Worm (Caenorhabditis elegans) whole organism, young adult: ENCODE data around the gene K09C8.8.

Source experiments
- F57A8.1 ChIP-seq: fragments of 200-800 bp; sonication (Bioruptor generic); optimal IDR thresholded peaks from 2 replicates; lab custom pipeline; 2018; ENCODE audit warnings: mild to moderate bottlenecking, missing genetic modification characterization, moderate library complexity, missing compliant biosample characterization
- Y56A3A.18 ChIP-seq: fragments of 200-800 bp; sonication (Bioruptor generic); IDR thresholded peaks from 2 replicates; pipeline ENCODE4 v1.3.6; 2022; ENCODE audit warnings: missing genetic modification reagents, missing genetic modification characterization, missing compliant biosample characterization
- ama-1 ChIP-seq, 3 experiments: fragments of 150-350 bp in 1 of 3; sonication (generic microtip) in 2 of 3; optimal IDR thresholded peaks; 2 replicates each; lab custom pipeline; 2014 to 2018; ENCODE audit warnings: missing biosample characterization in 2 of 3, missing genetic modification characterization in 2 of 3, missing genetic modification reagents in 2 of 3
- attf-5 ChIP-seq: fragments of 200-800 bp; sonication (Bioruptor generic); optimal IDR thresholded peaks from 2 replicates; lab custom pipeline; 2018; ENCODE audit warnings: mild to moderate bottlenecking, missing genetic modification characterization, missing compliant biosample characterization
- ccch-3 ChIP-seq: fragments of 200-800 bp; sonication (Bioruptor generic); optimal IDR thresholded peaks from 2 replicates; lab custom pipeline; 2018; ENCODE audit warnings: mild to moderate bottlenecking, missing genetic modification characterization, missing compliant biosample characterization
- ceh-79 ChIP-seq: sonication (generic microtip); optimal IDR thresholded peaks from 2 replicates; lab custom pipeline; 2017; ENCODE audit warnings: mild to moderate bottlenecking, missing genetic modification characterization, missing compliant biosample characterization
- dpl-1 ChIP-seq: fragments of 150-350 bp; optimal IDR thresholded peaks from 2 replicates; lab custom pipeline; 2014; ENCODE audit warnings: missing biosample characterization, missing genetic modification reagents, missing genetic modification characterization
- ets-4 ChIP-seq: fragments of 200-800 bp; sonication (Bioruptor generic); optimal IDR thresholded peaks from 2 replicates; lab custom pipeline; 2018; ENCODE audit warnings: mild to moderate bottlenecking, missing genetic modification characterization, missing compliant biosample characterization
- snpc-4 ChIP-seq, 5 experiments: fragments of 150-350 bp in 1 of 5; sonication (generic microtip) in 4 of 5; optimal IDR thresholded peaks; 2 replicates each; lab custom pipeline; 2014 to 2018; ENCODE audit warnings: missing genetic modification characterization in 5 of 5, missing biosample characterization in 3 of 5, antibody characterized with exemption in 2 of 5, mild to moderate bottlenecking in 2 of 5, missing compliant biosample characterization in 2 of 5, missing genotype in 2 of 5, moderate library complexity in 2 of 5, missing genetic modification reagents in 1 of 5
- unc-130 ChIP-seq: sonication (generic microtip); optimal IDR thresholded peaks from 2 replicates; lab custom pipeline; 2016; ENCODE audit warnings: missing genetic modification reagents, missing genetic modification characterization, missing compliant biosample characterization
- ztf-25 ChIP-seq: fragments of 200-800 bp; sonication (Bioruptor generic); IDR thresholded peaks from 2 replicates; pipeline ENCODE4 v1.3.6; 2022; ENCODE audit warnings: missing genetic modification reagents, missing genetic modification characterization, missing compliant biosample characterization
- ztf-6 ChIP-seq: fragments of 200-800 bp; sonication (Bioruptor generic); IDR thresholded peaks from 2 replicates; pipeline ENCODE4 v1.3.6; 2022; ENCODE audit warnings: missing genetic modification reagents, missing genetic modification characterization, missing compliant biosample characterization

DNA sequence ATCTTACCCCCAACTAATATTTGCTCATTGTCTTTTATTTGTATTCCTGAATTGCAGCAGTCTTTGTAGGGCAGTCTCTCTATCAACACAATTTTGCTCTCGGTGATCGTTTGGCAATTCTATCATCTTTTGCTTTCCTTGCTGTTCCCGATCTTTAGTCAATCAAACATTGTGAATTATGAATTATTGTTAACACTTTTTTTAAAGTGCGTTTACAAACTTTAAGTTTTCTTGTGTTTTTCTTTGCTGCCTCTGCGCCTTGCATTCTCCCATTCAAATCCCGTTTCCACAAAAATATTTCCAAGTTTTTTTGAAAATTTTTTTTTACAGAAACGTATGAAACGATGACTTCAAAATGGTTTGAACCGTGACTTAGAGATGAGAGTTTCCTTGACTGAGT, 11.3 kb downstream of the K09C8.8 start, which contains the start of gene ver-4:
- TF ChIP-seq ama-1 (optimal IDR thresholded peaks at IDR 0.05; lab: Kevin White, UChicago), result no peak
- TF ChIP-seq ama-1 (GFP tag; optimal IDR thresholded peaks at IDR 0.05; lab: Kevin White, UChicago), result no peak
- TF ChIP-seq Y56A3A.18 (GFP tag; lab: Robert Waterston, UW), result no peak
- no peak for TF ChIP-seq ceh-79 (tag; lab: Kevin White, UChicago)
- TF ChIP-seq ccch-3, result no peak
- no peak for TF ChIP-seq dpl-1 (GFP tag; lab: Kevin White, UChicago)
- no peak for TF ChIP-seq unc-130 (GFP tag; lab: Kevin White, UChicago)
- TF ChIP-seq ets-4 (GFP tag; lab: Kevin White, UChicago), result no peak
- TF ChIP-seq snpc-4 (GFP tag; optimal IDR thresholded peaks at IDR 0.05; lab: Kevin White, UChicago), result no peak
- no peak for TF ChIP-seq snpc-4 (tag; optimal IDR thresholded peaks at IDR 0.05; lab: Kevin White, UChicago)
- no peak for TF ChIP-seq ztf-6
- TF ChIP-seq attf-5, result no peak
- no peak for TF ChIP-seq F57A8.1 (GFP tag; lab: Kevin White, UChicago)
- no peak for TF ChIP-seq ztf-25
